Worm (Caenorhabditis elegans): Measurements from ENCODE around the gene cogc-4.
"Not testable (repeated sequence)": the region's sequence is repeated elsewhere in the genome, so short reads cannot be mapped to it uniquely, and the experiment has no call there.

cogc-4 gene

ce11 chrII:1437449-1438335 lies 34.5 kb downstream of the cogc-4 start, which contains the start of gene nol-6:
nol-6 (minus strand) TSS chrII:1437499.
- TF ChIP-seq ces-1 (GFP tag; optimal IDR thresholded peaks at IDR 0.05) (peak; percentile 40), lsy-2 (tag; optimal IDR thresholded peaks at IDR 0.05) (peak; percentile 8), mep-1 (tag; optimal IDR thresholded peaks at IDR 0.05) (peak; percentile 9), hlh-1 (tag; optimal IDR thresholded peaks at IDR 0.05) (no peak), drap-1 (GFP tag; optimal IDR thresholded peaks at IDR 0.05) (no peak)

ce11 chrII:1438336-1438589 lies 35.0 kb downstream of the cogc-4 start, which contains the start of gene Y51H7C.3:
Y51H7C.3 (plus strand) TSS chrII:1438490.
- no peak for TF ChIP-seq sem-2 (GFP tag; optimal IDR thresholded peaks at IDR 0.05)
- no peak for TF ChIP-seq flh-1 (GFP tag; optimal IDR thresholded peaks at IDR 0.05)
- TF ChIP-seq elt-3 (tag; optimal IDR thresholded peaks at IDR 0.05): no peak
- no peak for TF ChIP-seq unc-62 (GFP tag; optimal IDR thresholded peaks at IDR 0.05)
- TF ChIP-seq ceh-83 (GFP tag; optimal IDR thresholded peaks at IDR 0.05): no peak

ce11 chrII:1441479-1441878 lies 38.2 kb downstream of the cogc-4 start:
- TF ChIP-seq nhr-237 (tag; optimal IDR thresholded peaks at IDR 0.05) (no peak), flh-1 (GFP tag; optimal IDR thresholded peaks at IDR 0.05) (no peak), ztf-11 (tag; optimal IDR thresholded peaks at IDR 0.05) (no peak), ceh-43 (GFP tag; optimal IDR thresholded peaks at IDR 0.05) (no peak), M03D4.4 (tag; optimal IDR thresholded peaks at IDR 0.05) (no peak), mab-5 (tag; optimal IDR thresholded peaks at IDR 0.05) (no peak), zip-8 (tag; optimal IDR thresholded peaks at IDR 0.05) (no peak), lin-13 (tag; optimal IDR thresholded peaks at IDR 0.05) (no peak), ceh-83 (GFP tag; optimal IDR thresholded peaks at IDR 0.05) (no peak), unc-120 (tag; optimal IDR thresholded peaks at IDR 0.05; ENCODE audit: poor library complexity, severe bottlenecking) (no peak)

- TF ChIP-seq ceh-83 (GFP tag; optimal IDR thresholded peaks at IDR 0.05): no peak
- no peak for TF ChIP-seq unc-62 (GFP tag; optimal IDR thresholded peaks at IDR 0.05)
- no peak for TF ChIP-seq mep-1 (tag; optimal IDR thresholded peaks at IDR 0.05)
- TF ChIP-seq nhr-76 (tag; optimal IDR thresholded peaks at IDR 0.05): no peak
- no peak for TF ChIP-seq zip-8 (tag; optimal IDR thresholded peaks at IDR 0.05)
- no peak for TF ChIP-seq nhr-237 (tag; optimal IDR thresholded peaks at IDR 0.05)
- TF ChIP-seq lsy-2 (tag; optimal IDR thresholded peaks at IDR 0.05): no peak
- no peak for TF ChIP-seq nhr-28 (tag; optimal IDR thresholded peaks at IDR 0.05)
- no peak for TF ChIP-seq sptf-1 (tag; optimal IDR thresholded peaks at IDR 0.05)
- no peak for TF ChIP-seq ztf-11 (tag; optimal IDR thresholded peaks at IDR 0.05)
- TF ChIP-seq ceh-39 (tag; optimal IDR thresholded peaks at IDR 0.05): no peak
- no peak for TF ChIP-seq nhr-12 (tag; optimal IDR thresholded peaks at IDR 0.05)
- no peak for TF ChIP-seq flh-1 (GFP tag; optimal IDR thresholded peaks at IDR 0.05)
- TF ChIP-seq unc-39 (tag; optimal IDR thresholded peaks at IDR 0.05): no peak
- no peak for TF ChIP-seq elt-3 (tag; optimal IDR thresholded peaks at IDR 0.05)
- no peak for TF ChIP-seq mls-2 (tag; optimal IDR thresholded peaks at IDR 0.05)
- no peak for TF ChIP-seq blmp-1 (tag; optimal IDR thresholded peaks at IDR 0.05)
Measured at ce11 chrII:1444911-1445310, 41.7 kb downstream of the cogc-4 start, which contains the start of gene scl-17. scl-17 (plus strand) TSS chrII:1445211.

ce11 chrII:1446696-1447293 lies 43.6 kb downstream of the cogc-4 start, which contains the start of gene Y51H7C.12:
Y51H7C.12 (minus strand) TSS chrII:1446746.
- TF ChIP-seq mab-5 (tag; optimal IDR thresholded peaks at IDR 0.05); unc-62 (GFP tag; optimal IDR thresholded peaks at IDR 0.05); zip-8 (tag; optimal IDR thresholded peaks at IDR 0.05): not testable (repeated sequence)
